Fruit fly (Drosophila melanogaster): ENCODE results near the gene lectin-33A.

DNA sequence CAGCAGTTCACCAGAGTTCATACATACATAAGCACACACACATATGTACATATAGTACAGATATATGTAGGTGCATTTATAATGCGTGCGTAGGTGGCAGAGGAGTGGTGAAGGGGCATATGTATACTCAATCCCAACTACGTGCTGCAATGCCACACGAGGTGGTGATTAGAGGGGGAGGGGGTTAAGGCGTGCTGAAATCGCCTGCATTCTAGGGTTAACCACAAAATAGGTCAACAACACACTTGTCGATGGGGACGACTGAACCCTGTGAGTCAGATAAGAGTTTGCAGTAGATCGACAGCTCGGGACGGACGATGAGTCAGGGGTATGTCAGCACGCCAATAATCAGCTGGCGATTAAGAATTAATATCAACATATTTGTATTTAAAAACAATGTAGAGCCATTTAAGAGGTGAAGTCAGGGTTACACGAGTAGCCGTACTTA lies 43.6 kb downstream of the lectin-33A start:
- TF ChIP-seq br (GFP tag; optimal IDR thresholded peaks at IDR 0.05) (peak; percentile 15), usp (GFP tag; optimal IDR thresholded peaks at IDR 0.05) (no peak), jim (GFP tag; optimal IDR thresholded peaks at IDR 0.05) (no peak), Abd-B (GFP tag; optimal IDR thresholded peaks at IDR 0.05) (no peak), OdsH (GFP tag; optimal IDR thresholded peaks at IDR 0.05) (no peak), Dfd (GFP tag; optimal IDR thresholded peaks at IDR 0.05) (no peak)

Data from whole organism, wandering third instar larva.